Worm (Caenorhabditis elegans): ENCODE measurements around the gene F17H10.4.

Gene F17H10.4

ce11 chrX:13110004-13110403 is 16.3 kb downstream of the F17H10.4 start:
- no peak for TF ChIP-seq Y53F4B.3 (GFP tag; IDR thresholded peaks at IDR 0.05)
- no peak for TF ChIP-seq ekl-4 (GFP tag; IDR thresholded peaks at IDR 0.05)
- TF ChIP-seq T26A5.8 (tag; optimal IDR thresholded peaks at IDR 0.05) = no peak
- TF ChIP-seq nfya-1 (tag; optimal IDR thresholded peaks at IDR 0.05; ENCODE audit: borderline replicate concordance, insufficient read depth) = no peak
- no peak for TF ChIP-seq madf-6 (GFP tag; IDR thresholded peaks at IDR 0.05)
- TF ChIP-seq hmg-1.2 (GFP tag; IDR thresholded peaks at IDR 0.05) = no peak
- no peak for TF ChIP-seq Y95B8A.8 (GFP tag; IDR thresholded peaks at IDR 0.05)
- TF ChIP-seq pbrm-1 (GFP tag; IDR thresholded peaks at IDR 0.05) = no peak
- TF ChIP-seq snpc-4 (GFP tag; optimal IDR thresholded peaks at IDR 0.05) = no peak
- no peak for TF ChIP-seq snpc-4 (tag; optimal IDR thresholded peaks at IDR 0.05)
- TF ChIP-seq unc-130 (GFP tag; optimal IDR thresholded peaks at IDR 0.05) = no peak
- TF ChIP-seq B0261.1 (tag; optimal IDR thresholded peaks at IDR 0.05) = no peak
- no peak for TF ChIP-seq ceh-58 (GFP tag; IDR thresholded peaks at IDR 0.05)
- no peak for TF ChIP-seq die-1 (tag; optimal IDR thresholded peaks at IDR 0.05)
- TF ChIP-seq lin-54 (GFP tag; optimal IDR thresholded peaks at IDR 0.05) = no peak

ce11 chrX:13108664-13109063 is 17.7 kb downstream of the F17H10.4 start:
- TF ChIP-seq ZK185.1 (tag; optimal IDR thresholded peaks at IDR 0.05; ENCODE audit: poor library complexity, severe bottlenecking) (no peak), mel-28 (tag; optimal IDR thresholded peaks at IDR 0.05; ENCODE audit: borderline replicate concordance) (peak; percentile 19), ekl-4 (GFP tag; IDR thresholded peaks at IDR 0.05) (peak; percentile 27; the same call in 1 of the 2 replicates), mxl-1 (tag; optimal IDR thresholded peaks at IDR 0.05) (peak; percentile 2), nhr-179 (tag; optimal IDR thresholded peaks at IDR 0.05) (no peak), nhr-90 (tag; optimal IDR thresholded peaks at IDR 0.05) (peak; percentile 28), chd-7 (tag; optimal IDR thresholded peaks at IDR 0.05) (peak; percentile 66), lin-35 (GFP tag; optimal IDR thresholded peaks at IDR 0.05) (peak in 1 of 3 experiments; percentile 14), pbrm-1 (GFP tag; IDR thresholded peaks at IDR 0.05) (0 out of 2 replicates have a peak, but pooled peaks have one; percentile 41), cebp-2 (GFP tag; IDR thresholded peaks at IDR 0.05) (0 out of 2 replicates have a peak, but pooled peaks have one; percentile 34), repo-1 (tag; optimal IDR thresholded peaks at IDR 0.05) (peak; percentile 70), F57C9.4 (tag; optimal IDR thresholded peaks at IDR 0.05) (no peak), snpc-1.1 (tag; optimal IDR thresholded peaks at IDR 0.05; ENCODE audit: insufficient read depth) (no peak), tlf-1 (GFP tag; optimal IDR thresholded peaks at IDR 0.05) (peak; percentile 15), C17E4.6 (GFP tag; IDR thresholded peaks at IDR 0.05) (no peak), athp-1 (tag; optimal IDR thresholded peaks at IDR 0.05) (peak; percentile 52), Y53G8AR.9 (GFP tag; conservative IDR thresholded peaks at IDR 0.05) (peak; percentile 79; the same call in 1 of the 2 replicates), rcor-1 (GFP tag; IDR thresholded peaks at IDR 0.05) (no peak), dox-1 (GFP tag; IDR thresholded peaks at IDR 0.05) (no peak), lin-40 (tag; optimal IDR thresholded peaks at IDR 0.05) (peak; percentile 37), mcd-1 (GFP tag; IDR thresholded peaks at IDR 0.05) (0 out of 2 replicates have a peak, but pooled peaks have one; percentile 25), tbx-9 (tag; optimal IDR thresholded peaks at IDR 0.05; ENCODE audit: borderline replicate concordance) (no peak), Y56A3A.18 (GFP tag; IDR thresholded peaks at IDR 0.05) (peak; percentile 73; the same call in 1 of the 2 replicates), rec-8 (tag; optimal IDR thresholded peaks at IDR 0.05) (no peak), egl-44 (GFP tag; IDR thresholded peaks at IDR 0.05) (peak; percentile 47; the same call in 1 of the 2 replicates), ama-1 (optimal IDR thresholded peaks at IDR 0.05) (peak; percentile 76), ama-1 (GFP tag; optimal IDR thresholded peaks at IDR 0.05) (no peak), cebp-1 (GFP tag; IDR thresholded peaks at IDR 0.05) (no peak), cebp-1 (tag; optimal IDR thresholded peaks at IDR 0.05) (peak; percentile 67), hmg-1.2 (GFP tag; IDR thresholded peaks at IDR 0.05) (peak; percentile 21; the same call in 1 of the 2 replicates), F57A8.1 (GFP tag; optimal IDR thresholded peaks at IDR 0.05) (no peak), tbp1 (GFP tag; optimal IDR thresholded peaks at IDR 0.05) (peak; percentile 34), B0336.3 (GFP tag; IDR thresholded peaks at IDR 0.05) (peak; percentile 35; the same call in 1 of the 2 replicates), ztf-26 (tag; optimal IDR thresholded peaks at IDR 0.05) (peak; percentile 67), unc-130 (GFP tag; optimal IDR thresholded peaks at IDR 0.05) (no peak), lin-26 (GFP tag; IDR thresholded peaks at IDR 0.05) (peak; percentile 57; the same call in 1 of the 2 replicates)
